Fruit fly (Drosophila melanogaster) whole organism, embryonic: ENCODE results near the gene holn1.

Source experiments
- Bgb ChIP-seq: fragments of 200-800 bp; sonication (Bioruptor generic); IDR thresholded peaks from 2 replicates; pipeline ENCODE4 v1.3.6; 2022; ENCODE audit warnings: missing biosample characterization, missing genetic modification characterization; ENCODE audit not compliant: partially characterized antibody
- CG10654 ChIP-seq: fragments of 200-800 bp; sonication (Bioruptor generic); optimal IDR thresholded peaks from 2 replicates; lab custom pipeline; 2016; ENCODE audit warnings: missing biosample characterization, missing genetic modification characterization
- CG11247 ChIP-seq: fragments of 200-800 bp; sonication (Bioruptor generic); IDR thresholded peaks from 2 replicates; pipeline ENCODE4 v1.3.6; 2022; ENCODE audit warnings: missing biosample characterization, missing genetic modification characterization
- CG12659 ChIP-seq: fragments of 200-800 bp; sonication (Bioruptor generic); optimal IDR thresholded peaks from 3 replicates; lab custom pipeline; 2017; ENCODE audit warnings: mild to moderate bottlenecking, missing biosample characterization, missing genetic modification reagents, missing genetic modification characterization
- CG13775 ChIP-seq: fragments of 200-800 bp; sonication (Bioruptor generic); optimal IDR thresholded peaks from 3 replicates; lab custom pipeline; 2017; ENCODE audit warnings: missing biosample characterization, mild to moderate bottlenecking, missing genetic modification characterization
- CG1529 ChIP-seq: fragments of 200-800 bp; sonication (Bioruptor generic); optimal IDR thresholded peaks from 3 replicates; lab custom pipeline; 2018; ENCODE audit warnings: missing biosample characterization, missing genetic modification characterization
- CG15514 ChIP-seq: fragments of 200-800 bp; sonication (Bioruptor generic); optimal IDR thresholded peaks from 3 replicates; lab custom pipeline; 2017; ENCODE audit warnings: missing biosample characterization, missing genetic modification characterization, mild to moderate bottlenecking, moderate library complexity, missing genetic modification reagents
- CG18764 ChIP-seq: fragments of 200-800 bp; sonication (Bioruptor generic); optimal IDR thresholded peaks from 3 replicates; lab custom pipeline; 2016; ENCODE audit warnings: missing biosample characterization, missing genetic modification characterization
- CG2199 ChIP-seq: fragments of 200-800 bp; sonication (Bioruptor generic); IDR thresholded peaks from 3 replicates; pipeline ENCODE4 v1.3.6; 2022; ENCODE audit warnings: missing biosample characterization, missing genetic modification characterization
- CG32767 ChIP-seq: fragments of 200-800 bp; sonication (Bioruptor generic); IDR thresholded peaks from 2 replicates; pipeline ENCODE4 v1.3.6; 2022; ENCODE audit warnings: missing biosample characterization, missing genetic modification characterization
- CG4617 ChIP-seq: fragments of 200-800 bp; sonication (Bioruptor generic); optimal IDR thresholded peaks from 3 replicates; lab custom pipeline; 2016; ENCODE audit warnings: missing biosample characterization, missing genetic modification characterization, borderline replicate concordance
- CG4730 ChIP-seq: fragments of 200-800 bp; sonication (Bioruptor generic); IDR thresholded peaks from 2 replicates; pipeline ENCODE4 v1.3.6; 2022; ENCODE audit warnings: missing biosample characterization, missing genetic modification characterization
- CG7556 ChIP-seq: fragments of 200-800 bp; sonication (Bioruptor generic); optimal IDR thresholded peaks from 2 replicates; lab custom pipeline; 2017; ENCODE audit warnings: missing biosample characterization, mild to moderate bottlenecking, missing genetic modification characterization
- CG7839 ChIP-seq: fragments of 200-800 bp; sonication (Bioruptor generic); optimal IDR thresholded peaks from 3 replicates; lab custom pipeline; 2018; ENCODE audit warnings: missing biosample characterization, mild to moderate bottlenecking, missing genetic modification characterization, moderate library complexity
- CG8290 ChIP-seq, 3 experiments: fragments of 200-800 bp; sonication (Bioruptor generic); optimal IDR thresholded peaks; 2 replicates each; lab custom pipeline; 2016 to 2019; ENCODE audit warnings: missing biosample characterization in 3 of 3, missing genetic modification characterization in 3 of 3, mild to moderate bottlenecking in 2 of 3, moderate library complexity in 1 of 3
- CG8944 ChIP-seq: fragments of 200-800 bp; sonication (Bioruptor generic); optimal IDR thresholded peaks from 3 replicates; lab custom pipeline; 2016; ENCODE audit warnings: missing biosample characterization, missing genetic modification characterization
- Dad ChIP-seq: fragments of 200-800 bp; sonication (Bioruptor generic); optimal IDR thresholded peaks from 3 replicates; lab custom pipeline; 2016; ENCODE audit warnings: missing biosample characterization, missing genetic modification characterization
- Drgx ChIP-seq: fragments of 200-800 bp; sonication (Bioruptor generic); IDR thresholded peaks from 2 replicates; pipeline ENCODE4 v1.3.6; 2022; ENCODE audit warnings: missing biosample characterization, missing genetic modification characterization
- Hand ChIP-seq: fragments of 200-800 bp; sonication (Bioruptor generic); optimal IDR thresholded peaks from 2 replicates; lab custom pipeline; 2017; ENCODE audit warnings: mild to moderate bottlenecking, missing biosample characterization, missing genetic modification reagents, missing genetic modification characterization
- Hsf ChIP-seq: fragments of 200-800 bp; sonication (Bioruptor generic); optimal IDR thresholded peaks from 3 replicates; lab custom pipeline; 2016; ENCODE audit warnings: missing biosample characterization, missing genetic modification characterization
- Lpt ChIP-seq: fragments of >200 bp; optimal IDR thresholded peaks from 2 replicates; lab custom pipeline; 2018; ENCODE audit warnings: missing biosample characterization, missing genetic modification characterization
- MESR4 ChIP-seq: fragments of 200-800 bp; sonication (Bioruptor generic); optimal IDR thresholded peaks from 2 replicates; lab custom pipeline; 2018; ENCODE audit warnings: missing biosample characterization, mild to moderate bottlenecking, missing genetic modification characterization, moderate library complexity
- NC2α ChIP-seq: fragments of 200-800 bp; sonication (Bioruptor generic); optimal IDR thresholded peaks from 2 replicates; lab custom pipeline; 2016; ENCODE audit warnings: missing biosample characterization, missing genetic modification characterization
- NFAT ChIP-seq: fragments of 200-800 bp; sonication (Bioruptor generic); IDR thresholded peaks from 2 replicates; pipeline ENCODE4 v1.3.6; 2022; ENCODE audit warnings: missing biosample characterization, missing genetic modification characterization
- NK7.1 ChIP-seq: fragments of 200-800 bp; sonication (Bioruptor generic); optimal IDR thresholded peaks from 3 replicates; lab custom pipeline; 2016; ENCODE audit warnings: missing biosample characterization, missing genetic modification characterization
- abd-A ChIP-seq: fragments of 200-800 bp; sonication (Bioruptor generic); optimal IDR thresholded peaks from 3 replicates; lab custom pipeline; 2019; ENCODE audit warnings: missing biosample characterization, mild to moderate bottlenecking, missing genetic modification characterization, moderate library complexity
- ap ChIP-seq: fragments of 200-800 bp; sonication (Bioruptor generic); IDR thresholded peaks from 2 replicates; pipeline ENCODE4 v1.3.6; 2022; ENCODE audit warnings: missing biosample characterization, missing genetic modification characterization
- bab2 ChIP-seq: fragments of 200-800 bp; sonication (Bioruptor generic); optimal IDR thresholded peaks from 2 replicates; lab custom pipeline; 2016; ENCODE audit warnings: missing biosample characterization, missing genetic modification characterization
- cad ChIP-seq: fragments of >200 bp; optimal IDR thresholded peaks from 2 replicates; lab custom pipeline; 2017; ENCODE audit warnings: missing biosample characterization, missing genetic modification characterization
- chm ChIP-seq: fragments of 200-800 bp; sonication (Bioruptor generic); IDR thresholded peaks from 2 replicates; pipeline ENCODE4 v1.3.6; 2022; ENCODE audit warnings: missing biosample characterization, missing genetic modification characterization
- croc ChIP-seq: fragments of 200-800 bp; sonication (Bioruptor generic); conservative IDR thresholded peaks from 3 replicates; pipeline ENCODE4 v1.3.6; 2022; ENCODE audit warnings: missing biosample characterization, missing genetic modification characterization
- dm ChIP-seq: fragments of 200-800 bp; sonication (Bioruptor generic); optimal IDR thresholded peaks from 3 replicates; lab custom pipeline; 2016; ENCODE audit warnings: missing biosample characterization, missing genetic modification characterization
- exex ChIP-seq: fragments of 200-800 bp; sonication (Bioruptor generic); optimal IDR thresholded peaks from 4 replicates; lab custom pipeline; 2018; ENCODE audit warnings: missing biosample characterization, mild to moderate bottlenecking, missing genetic modification characterization, moderate library complexity
- fd3F ChIP-seq: fragments of 200-800 bp; sonication (Bioruptor generic); optimal IDR thresholded peaks from 2 replicates; lab custom pipeline; 2018; ENCODE audit warnings: missing biosample characterization, mild to moderate bottlenecking, missing genetic modification characterization, moderate library complexity
- fd64A ChIP-seq: fragments of 200-800 bp; sonication (Bioruptor generic); optimal IDR thresholded peaks from 3 replicates; lab custom pipeline; 2018; ENCODE audit warnings: missing biosample characterization, mild to moderate bottlenecking, missing genetic modification characterization
- fd96Cb ChIP-seq: fragments of 200-800 bp; sonication (Bioruptor generic); optimal IDR thresholded peaks from 2 replicates; lab custom pipeline; 2018; ENCODE audit warnings: missing biosample characterization, mild to moderate bottlenecking, missing genetic modification characterization, moderate library complexity
- h ChIP-seq: fragments of >200 bp; optimal IDR thresholded peaks from 2 replicates; lab custom pipeline; 2017
- hbn ChIP-seq: fragments of 200-800 bp; sonication (Bioruptor generic); IDR thresholded peaks from 2 replicates; pipeline ENCODE4 v1.3.6; 2022; ENCODE audit warnings: missing biosample characterization, missing genetic modification characterization; ENCODE audit not compliant: partially characterized antibody
- jumu ChIP-seq: fragments of 200-800 bp; sonication (Bioruptor generic); optimal IDR thresholded peaks from 3 replicates; lab custom pipeline; 2016; ENCODE audit warnings: missing biosample characterization, missing genetic modification characterization
- knrl ChIP-seq: fragments of 200-800 bp; sonication (Bioruptor generic); IDR thresholded peaks from 3 replicates; pipeline ENCODE4 v1.3.6; 2022; ENCODE audit warnings: missing biosample characterization, missing genetic modification characterization; ENCODE audit not compliant: partially characterized antibody
- nmo ChIP-seq: fragments of 200-800 bp; sonication (Bioruptor generic); optimal IDR thresholded peaks from 2 replicates; lab custom pipeline; 2018; ENCODE audit warnings: missing biosample characterization, mild to moderate bottlenecking, missing genetic modification characterization, moderate library complexity
- odd ChIP-seq: fragments of 200-800 bp; sonication (Bioruptor generic); optimal IDR thresholded peaks from 2 replicates; lab custom pipeline; 2017; ENCODE audit warnings: missing biosample characterization, mild to moderate bottlenecking, missing genetic modification characterization
- pros ChIP-seq: fragments of 200-800 bp; sonication (Bioruptor generic); optimal IDR thresholded peaks from 3 replicates; lab custom pipeline; 2019; ENCODE audit warnings: missing biosample characterization, mild to moderate bottlenecking, missing genetic modification characterization, moderate library complexity
- slou ChIP-seq: fragments of 200-800 bp; sonication (Bioruptor generic); optimal IDR thresholded peaks from 3 replicates; lab custom pipeline; 2016; ENCODE audit warnings: missing biosample characterization, missing genetic modification characterization
- sqz ChIP-seq: fragments of 200-800 bp; sonication (Bioruptor generic); optimal IDR thresholded peaks from 3 replicates; lab custom pipeline; 2018; ENCODE audit warnings: missing biosample characterization, mild to moderate bottlenecking, missing genetic modification characterization
- tin ChIP-seq: fragments of 200-800 bp; sonication (Bioruptor generic); optimal IDR thresholded peaks from 3 replicates; lab custom pipeline; 2016; ENCODE audit warnings: missing biosample characterization, missing genetic modification characterization
- ttk ChIP-seq: fragments of 200-800 bp; sonication (Bioruptor generic); IDR thresholded peaks from 2 replicates; pipeline ENCODE4 v2.1.2; 2022; ENCODE audit warnings: missing biosample characterization, missing genetic modification characterization
- tup ChIP-seq: fragments of 200-800 bp; sonication (Bioruptor generic); optimal IDR thresholded peaks from 2 replicates; lab custom pipeline; 2016; ENCODE audit warnings: missing biosample characterization, mild to moderate bottlenecking, missing genetic modification characterization, moderate library complexity
- vnd ChIP-seq: fragments of 200-800 bp; sonication (Bioruptor generic); IDR thresholded peaks from 3 replicates; pipeline ENCODE4 v1.3.6; 2022; ENCODE audit warnings: missing biosample characterization, missing genetic modification characterization; ENCODE audit not compliant: partially characterized antibody
- z ChIP-seq: fragments of 200-800 bp; sonication (Bioruptor generic); IDR thresholded peaks from 3 replicates; pipeline ENCODE4 v1.3.6; 2022; ENCODE audit warnings: missing biosample characterization, missing genetic modification characterization

holn1 gene

DNA sequence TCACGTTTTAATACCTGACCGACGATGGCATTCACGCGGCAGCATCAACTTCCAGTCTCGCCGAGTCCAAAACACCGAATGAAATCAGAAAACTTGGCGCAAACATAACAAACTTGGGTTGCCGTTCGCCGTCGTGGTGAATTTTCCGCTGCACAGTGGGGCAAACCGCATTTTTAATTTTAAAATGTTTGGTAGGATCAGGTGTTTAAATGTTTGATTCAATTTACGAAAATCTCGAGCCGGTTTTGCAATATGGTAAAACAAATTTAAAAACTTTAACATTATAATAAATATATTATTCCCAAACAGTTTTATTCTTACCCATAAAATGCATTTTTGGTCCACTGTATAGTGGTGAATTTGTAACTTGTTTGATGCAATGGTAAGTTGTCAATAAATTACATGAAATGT, 38.5 kb downstream of the holn1 start, which contains the start of gene RluA-1 (continued):
- TF ChIP-seq fd64A (GFP tag; lab: Kevin White, UChicago): peak; percentile 98
- TF ChIP-seq odd: peak; percentile 99
- TF ChIP-seq CG4730 (GFP tag; lab: Robert Waterston, UW): peak; percentile 99
- TF ChIP-seq NK7.1 (GFP tag; lab: Kevin White, UChicago): peak; percentile 86
- TF ChIP-seq CG2199 (GFP tag; lab: Robert Waterston, UW): peak; percentile 100
- no peak for TF ChIP-seq Lpt (GFP tag; lab: Kevin White, UChicago)
- TF ChIP-seq abd-A (tag; lab: Kevin White, UChicago): peak; percentile 92
- peak; percentile 98 for TF ChIP-seq CG10654 (GFP tag; lab: Kevin White, UChicago)
- peak; percentile 97 for TF ChIP-seq Dad (GFP tag; lab: Kevin White, UChicago)
- TF ChIP-seq CG7556 (GFP tag; lab: Kevin White, UChicago): peak; percentile 99
- TF ChIP-seq CG15514 (GFP tag; lab: Kevin White, UChicago): peak; percentile 95
- peak; percentile 99 for TF ChIP-seq CG4617
- peak; percentile 92 for TF ChIP-seq exex (tag; lab: Kevin White, UChicago)
- TF ChIP-seq NFAT: peak; percentile 99; the same call in 1 of the 2 replicates
- TF ChIP-seq CG18764 (GFP tag; lab: Kevin White, UChicago): peak; percentile 98
- no peak for TF ChIP-seq cad (GFP tag; lab: Kevin White, UChicago)
- peak; percentile 99 for TF ChIP-seq CG11247 (GFP tag; lab: Robert Waterston, UW)
- peak; percentile 84 for TF ChIP-seq jumu
- peak; percentile 53 for TF ChIP-seq Bgb (GFP tag; lab: Robert Waterston, UW)
- TF ChIP-seq CG1529 (GFP tag; lab: Kevin White, UChicago): peak; percentile 99
- TF ChIP-seq knrl (GFP tag; lab: Robert Waterston, UW): peak; percentile 71
- TF ChIP-seq sqz (GFP tag; lab: Kevin White, UChicago): peak; percentile 99
- TF ChIP-seq NC2α: peak; percentile 90
- peak; percentile 99 for TF ChIP-seq fd3F (GFP tag; lab: Kevin White, UChicago)
- peak; percentile 98 for TF ChIP-seq Hsf (GFP tag; lab: Kevin White, UChicago)
- TF ChIP-seq croc: peak; percentile 99
- TF ChIP-seq Hand (GFP tag; lab: Kevin White, UChicago): peak; percentile 96
- peak; percentile 86 for TF ChIP-seq z
- TF ChIP-seq vnd (GFP tag; lab: Robert Waterston, UW): no peak; the same call in 1 of the 3 replicates
- TF ChIP-seq ttk (GFP tag; lab: Robert Waterston, UW): peak; percentile 99
- TF ChIP-seq slou (GFP tag; lab: Kevin White, UChicago): peak; percentile 95
- peak; percentile 99 for TF ChIP-seq fd96Cb (tag; lab: Kevin White, UChicago)
- peak; percentile 88 for TF ChIP-seq CG8944 (GFP tag; lab: Kevin White, UChicago)
- peak; percentile 95 for TF ChIP-seq CG8290 (GFP tag; optimal IDR thresholded peaks at IDR 0.05; lab: Kevin White, UChicago)
- peak; percentile 95 to 98 for TF ChIP-seq CG8290 (tag; optimal IDR thresholded peaks at IDR 0.05; lab: Kevin White, UChicago)
- peak; percentile 99 for TF ChIP-seq Drgx (GFP tag; lab: Robert Waterston, UW)
- TF ChIP-seq bab2: peak; percentile 96
- TF ChIP-seq ap (GFP tag; lab: Robert Waterston, UW): peak; percentile 91
- TF ChIP-seq MESR4 (GFP tag; lab: Kevin White, UChicago): peak; percentile 88
- TF ChIP-seq tup: peak; percentile 97
- TF ChIP-seq dm: peak; percentile 85
- TF ChIP-seq CG32767 (GFP tag; lab: Robert Waterston, UW): peak; percentile 99
- TF ChIP-seq CG7839: peak; percentile 99
- peak; percentile 100 for TF ChIP-seq chm (GFP tag; lab: Robert Waterston, UW)
- peak; percentile 53; the same call in 1 of the 2 replicates for TF ChIP-seq hbn (GFP tag; lab: Robert Waterston, UW)
- peak; percentile 99 for TF ChIP-seq CG13775 (GFP tag; lab: Kevin White, UChicago)
- peak; percentile 100 for TF ChIP-seq CG12659 (GFP tag; lab: Kevin White, UChicago)
- TF ChIP-seq pros (GFP tag; lab: Kevin White, UChicago): peak; percentile 80
- peak; percentile 99 for TF ChIP-seq tin (GFP tag; lab: Kevin White, UChicago)
- peak; percentile 100 for TF ChIP-seq nmo (GFP tag; lab: Kevin White, UChicago)
- no peak for TF ChIP-seq h (lab: Kevin White, UChicago)
